Fruit fly (Drosophila melanogaster) whole organism: ENCODE measurements around the gene CG33098.

Experiments
- CG8478 ChIP-seq: fragments of >200 bp; optimal IDR thresholded peaks from 2 replicates; lab custom pipeline; 2018; ENCODE audit warnings: inconsistent platforms
- Dll ChIP-seq: fragments of >200 bp; optimal IDR thresholded peaks from 2 replicates; lab custom pipeline; 2017
- pan ChIP-seq: fragments of >200 bp; optimal IDR thresholded peaks from 2 replicates; lab custom pipeline; 2017
- psq ChIP-seq: fragments of >200 bp; optimal IDR thresholded peaks from 2 replicates; lab custom pipeline; 2017
- usp ChIP-seq: fragments of >200 bp; optimal IDR thresholded peaks from 2 replicates; lab custom pipeline; 2017; ENCODE audit warnings: missing biosample characterization, missing genetic modification characterization, mixed read lengths

DNA sequence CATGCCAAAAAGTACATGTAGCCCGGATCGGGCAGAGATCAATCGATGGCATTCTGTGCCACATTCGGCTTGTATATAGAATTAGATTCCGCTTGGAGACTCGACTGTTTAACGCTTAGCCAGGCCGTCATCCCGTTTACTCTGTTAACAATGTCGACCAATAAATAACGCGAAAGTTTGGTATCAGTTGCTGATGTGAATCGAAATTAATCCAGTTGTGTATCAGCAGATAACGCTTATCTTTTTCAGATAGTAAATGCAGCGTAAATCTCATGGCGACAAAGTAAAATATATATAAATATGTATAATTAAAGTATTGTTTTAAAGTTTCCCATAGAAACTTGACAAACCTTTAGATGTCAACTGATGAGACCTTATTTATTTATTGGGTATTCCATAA, 24.5 kb downstream of the CG33098 start:
- TF ChIP-seq usp (no peak), pan (lab: Kevin White, UChicago) (no peak), psq (lab: Kevin White, UChicago) (no peak), Dll (lab: Kevin White, UChicago) (no peak), CG8478 (lab: Kevin White, UChicago) (no peak)
